Worm (Caenorhabditis elegans): Measurements from ENCODE around the gene gst-7.

- TF ChIP-seq flt-1 (GFP tag; IDR thresholded peaks at IDR 0.05) (no peak), B0310.2 (tag; optimal IDR thresholded peaks at IDR 0.05) (no peak), pes-1 (GFP tag; IDR thresholded peaks at IDR 0.05) (no peak), tbx-11 (GFP tag; IDR thresholded peaks at IDR 0.05) (no peak), F13C5.2 (tag; optimal IDR thresholded peaks at IDR 0.05) (no peak), ama-1 (optimal IDR thresholded peaks at IDR 0.05) (no peak), sea-1 (GFP tag; conservative IDR thresholded peaks at IDR 0.05) (no peak), ets-7 (tag; optimal IDR thresholded peaks at IDR 0.05) (no peak), hmbx-1 (tag; optimal IDR thresholded peaks at IDR 0.05) (no peak), aly-1 (tag; optimal IDR thresholded peaks at IDR 0.05) (no peak), ceh-36 (tag; optimal IDR thresholded peaks at IDR 0.05) (no peak), scrt-1 (GFP tag; IDR thresholded peaks at IDR 0.05) (no peak), hnd-1 (tag; optimal IDR thresholded peaks at IDR 0.05) (no peak), hmg-4 (GFP tag; optimal IDR thresholded peaks at IDR 0.05) (no peak)
Observed at ce11 chrII:4876091-4876490, 5.8 kb upstream of the gst-7 start, which contains the start of gene F11G11.13.

Data from whole organism, early embryonic.